Fruit fly (Drosophila melanogaster) whole organism, prepupa: ENCODE data around the gene CG33688.
A peak's percentile ranks its signal among the peaks of the same experiment; 100 is the strongest.

ENCODE experiments used
- Blimp-1 ChIP-seq: fragments of 200-800 bp; sonication (Bioruptor generic); optimal IDR thresholded peaks from 3 replicates; lab custom pipeline; 2017; ENCODE audit warnings: missing biosample characterization, missing genetic modification characterization, mild to moderate bottlenecking, moderate library complexity, missing genetic modification reagents
- CG8119 ChIP-seq: fragments of 200-800 bp; sonication (Bioruptor generic); IDR thresholded peaks from 3 replicates; pipeline ENCODE4 v1.3.6; 2022; ENCODE audit warnings: missing biosample characterization, missing genetic modification characterization
- Ets21C ChIP-seq: fragments of 200-800 bp; sonication (Bioruptor generic); optimal IDR thresholded peaks from 3 replicates; lab custom pipeline; 2016; ENCODE audit warnings: missing biosample characterization, missing genetic modification characterization
- Gug ChIP-seq: fragments of 200-800 bp; sonication (Bioruptor generic); IDR thresholded peaks from 2 replicates; pipeline ENCODE4 v1.3.6; 2022; ENCODE audit warnings: missing biosample characterization, missing genetic modification characterization
- Lpt ChIP-seq: fragments of 200-800 bp; sonication (Bioruptor generic); optimal IDR thresholded peaks from 3 replicates; lab custom pipeline; 2016; ENCODE audit warnings: missing biosample characterization, missing genetic modification characterization
- lz ChIP-seq: fragments of 200-800 bp; sonication (Bioruptor generic); optimal IDR thresholded peaks from 3 replicates; lab custom pipeline; 2016; ENCODE audit warnings: missing biosample characterization, missing genetic modification characterization
- topi ChIP-seq: fragments of 200-800 bp; sonication (Bioruptor generic); optimal IDR thresholded peaks from 3 replicates; lab custom pipeline; 2016; ENCODE audit warnings: missing biosample characterization, missing genetic modification characterization

DNA sequence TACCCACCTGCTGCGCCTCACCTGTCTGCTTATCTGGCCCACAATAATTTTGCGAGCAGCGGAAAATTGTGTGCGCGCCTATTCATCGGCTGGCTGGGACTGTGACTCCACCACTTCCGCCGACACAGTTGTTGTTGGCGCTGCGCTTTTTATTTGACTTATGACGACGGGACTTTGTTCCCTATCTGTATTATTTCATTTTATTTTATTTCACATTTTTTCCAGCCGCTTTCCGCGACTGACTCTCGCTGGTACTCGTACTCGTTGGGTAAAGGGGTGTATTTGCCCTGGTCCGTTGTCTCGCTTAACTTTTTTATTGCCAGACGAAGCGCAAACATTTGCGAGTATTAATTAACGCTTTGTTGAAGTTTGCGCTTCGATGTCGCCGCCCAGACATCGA lies 8.1 kb upstream of the CG33688 start:
- TF ChIP-seq Gug (GFP tag; lab: Robert Waterston, UW) (no peak), Blimp-1 (no peak), lz (GFP tag; lab: Kevin White, UChicago) (no peak), Ets21C (GFP tag; lab: Kevin White, UChicago) (no peak), topi (GFP tag; lab: Kevin White, UChicago) (peak; percentile 15), Lpt (GFP tag; lab: Kevin White, UChicago) (no peak), CG8119 (0 out of 3 replicates have a peak, but pooled peaks have one; percentile 26)
